Worm (Caenorhabditis elegans) whole organism, L1 larva: ENCODE data around the gene ttr-30.

ENCODE experiments used
- C16A3.4 ChIP-seq: fragments of 150-350 bp; optimal IDR thresholded peaks from 2 replicates; lab custom pipeline; 2014; ENCODE audit warnings: missing biosample characterization, missing genetic modification characterization
- F16B12.6 ChIP-seq: fragments of 150-350 bp; optimal IDR thresholded peaks from 2 replicates; lab custom pipeline; 2014; ENCODE audit warnings: missing biosample characterization, missing genetic modification characterization
- aha-1 ChIP-seq: fragments of 150-350 bp; optimal IDR thresholded peaks from 2 replicates; lab custom pipeline; 2014; ENCODE audit warnings: missing biosample characterization, missing genetic modification characterization
- ama-1 ChIP-seq: fragments of 150-350 bp; optimal IDR thresholded peaks from 2 replicates; lab custom pipeline; 2014
- ceh-88 ChIP-seq: fragments of 200-800 bp; sonication (Bioruptor generic); IDR thresholded peaks from 2 replicates; pipeline ENCODE4 v1.3.6; 2022; ENCODE audit warnings: missing genetic modification characterization, missing compliant biosample characterization
- dsc-1 ChIP-seq: sonication (generic microtip); optimal IDR thresholded peaks from 2 replicates; lab custom pipeline; 2016; ENCODE audit warnings: mild to moderate bottlenecking, missing genetic modification characterization, missing compliant biosample characterization
- efl-1 ChIP-seq, 4 experiments: fragments of 150-350 bp; optimal IDR thresholded peaks in 3 of 4; peaks in 1 of 4; 1 replicate in 1 of 4; 2 replicates in 3 of 4; lab custom pipeline; 2014; ENCODE audit warnings: missing biosample characterization in 2 of 4, missing genetic modification characterization in 2 of 4, missing genetic modification reagents in 2 of 4
- efl-3 ChIP-seq: fragments of 200-800 bp; sonication (Bioruptor generic); optimal IDR thresholded peaks from 2 replicates; lab custom pipeline; 2018; ENCODE audit warnings: mild to moderate bottlenecking, missing genetic modification characterization, missing compliant biosample characterization
- egl-13 ChIP-seq: sonication (generic microtip); optimal IDR thresholded peaks from 2 replicates; lab custom pipeline; 2016; ENCODE audit warnings: missing genotype, missing genetic modification reagents, missing genetic modification characterization, missing compliant biosample characterization
- egl-27 ChIP-seq, 2 experiments: fragments of 150-350 bp in 1 of 2; sonication (generic microtip); optimal IDR thresholded peaks; 3 replicates each; lab custom pipeline; 2017 to 2018; ENCODE audit warnings: missing biosample characterization in 2 of 2, missing genetic modification characterization in 2 of 2, missing genetic modification reagents in 2 of 2
- elt-2 ChIP-seq: sonication (generic microtip); optimal IDR thresholded peaks from 2 replicates; lab custom pipeline; 2016; ENCODE audit warnings: missing genetic modification characterization, mild to moderate bottlenecking, inconsistent platforms, missing compliant biosample characterization, missing genetic modification reagents
- fkh-4 ChIP-seq: sonication (generic microtip); optimal IDR thresholded peaks from 2 replicates; lab custom pipeline; 2016; ENCODE audit warnings: missing compliant biosample characterization, missing genetic modification characterization, borderline replicate concordance
- fos-1 ChIP-seq: fragments of 150-350 bp; optimal IDR thresholded peaks from 2 replicates; lab custom pipeline; 2014; ENCODE audit warnings: missing biosample characterization, missing genetic modification characterization
- grh-1 ChIP-seq: fragments of 200-800 bp; sonication (Bioruptor generic); IDR thresholded peaks from 2 replicates; pipeline ENCODE4 v1.3.6; 2022; ENCODE audit warnings: missing genetic modification reagents, missing genetic modification characterization, missing compliant biosample characterization
- hlh-17 ChIP-seq: fragments of 200-800 bp; sonication (Bioruptor generic); optimal IDR thresholded peaks from 2 replicates; lab custom pipeline; 2018; ENCODE audit warnings: missing genetic modification characterization, mild to moderate bottlenecking, missing compliant biosample characterization, moderate library complexity, borderline replicate concordance
- irx-1 ChIP-seq: sonication (generic microtip); optimal IDR thresholded peaks from 2 replicates; lab custom pipeline; 2016; ENCODE audit warnings: missing genetic modification characterization, missing compliant biosample characterization
- jun-1 ChIP-seq: fragments of 150-350 bp; optimal IDR thresholded peaks from 2 replicates; lab custom pipeline; 2014; ENCODE audit warnings: missing biosample characterization, missing genetic modification reagents, missing genetic modification characterization
- lin-15B ChIP-seq: fragments of 150-350 bp; sonication (generic microtip); optimal IDR thresholded peaks from 3 replicates; lab custom pipeline; 2014; ENCODE audit warnings: missing biosample characterization, missing genetic modification characterization
- lin-35 ChIP-seq, 2 experiments: fragments of 150-350 bp; optimal IDR thresholded peaks; 2 replicates each; lab custom pipeline; 2014; ENCODE audit warnings: missing biosample characterization in 2 of 2, missing genetic modification characterization in 2 of 2, missing genetic modification reagents in 2 of 2
- lir-3 ChIP-seq: sonication (generic microtip); optimal IDR thresholded peaks from 2 replicates; lab custom pipeline; 2016; ENCODE audit warnings: mild to moderate bottlenecking, missing genetic modification characterization, moderate library complexity, missing compliant biosample characterization; ENCODE audit not compliant: poor library complexity
- lsy-2 ChIP-seq, 2 experiments: fragments of 150-350 bp; optimal IDR thresholded peaks; 2 replicates each; lab custom pipeline; 2014; ENCODE audit warnings: missing biosample characterization in 2 of 2, missing genetic modification characterization in 2 of 2
- mab-9 ChIP-seq: fragments of 200-800 bp; sonication (Bioruptor generic); IDR thresholded peaks from 2 replicates; pipeline ENCODE4 v1.3.6; 2022; ENCODE audit warnings: missing genetic modification reagents, missing genetic modification characterization, missing compliant biosample characterization
- mep-1 ChIP-seq: fragments of 150-350 bp; optimal IDR thresholded peaks from 2 replicates; lab custom pipeline; 2014; ENCODE audit warnings: missing biosample characterization, missing genetic modification characterization
- nhr-19 ChIP-seq: fragments of 200-800 bp; sonication (Bioruptor generic); conservative IDR thresholded peaks from 2 replicates; pipeline ENCODE4 v1.3.6; 2022; ENCODE audit warnings: missing genetic modification characterization, missing compliant biosample characterization
- nhr-20 ChIP-seq: sonication (generic microtip); optimal IDR thresholded peaks from 2 replicates; lab custom pipeline; 2016; ENCODE audit warnings: mild to moderate bottlenecking, missing genetic modification characterization, missing compliant biosample characterization
- nhr-47 ChIP-seq: sonication (generic microtip); optimal IDR thresholded peaks from 2 replicates; lab custom pipeline; 2016; ENCODE audit warnings: mild to moderate bottlenecking, missing genetic modification characterization, moderate library complexity, missing compliant biosample characterization
- nhr-71 ChIP-seq: sonication (generic microtip); optimal IDR thresholded peaks from 2 replicates; lab custom pipeline; 2016; ENCODE audit warnings: mild to moderate bottlenecking, missing genetic modification characterization, moderate library complexity, missing compliant biosample characterization
- nhr-77 ChIP-seq: fragments of 150-350 bp; optimal IDR thresholded peaks from 2 replicates; lab custom pipeline; 2014; ENCODE audit warnings: missing biosample characterization, missing genetic modification characterization
- nhr-90 ChIP-seq: sonication (generic microtip); optimal IDR thresholded peaks from 2 replicates; lab custom pipeline; 2016; ENCODE audit warnings: mild to moderate bottlenecking, missing genetic modification characterization, missing compliant biosample characterization; ENCODE audit not compliant: poor library complexity
- pax-3 ChIP-seq: fragments of 200-800 bp; sonication (Bioruptor generic); optimal IDR thresholded peaks from 2 replicates; lab custom pipeline; 2018; ENCODE audit warnings: mild to moderate bottlenecking, missing genetic modification characterization, moderate library complexity, missing compliant biosample characterization
- pqm-1 ChIP-seq: sonication (generic microtip); optimal IDR thresholded peaks from 3 replicates; lab custom pipeline; 2017; ENCODE audit warnings: missing biosample characterization, missing genetic modification characterization
- snpc-4 ChIP-seq: fragments of 150-350 bp; optimal IDR thresholded peaks from 2 replicates; lab custom pipeline; 2014; ENCODE audit warnings: missing biosample characterization, missing genetic modification characterization
- sox-4 ChIP-seq: sonication (generic microtip); optimal IDR thresholded peaks from 2 replicates; lab custom pipeline; 2016; ENCODE audit warnings: missing genetic modification characterization, missing compliant biosample characterization
- sptf-1 ChIP-seq: fragments of 150-350 bp; optimal IDR thresholded peaks from 2 replicates; lab custom pipeline; 2014; ENCODE audit warnings: missing biosample characterization, missing genetic modification characterization
- unc-86 ChIP-seq: sonication (generic microtip); optimal IDR thresholded peaks from 2 replicates; lab custom pipeline; 2016; ENCODE audit warnings: missing genetic modification characterization, missing compliant biosample characterization
- unc-98 ChIP-seq: fragments of 200-800 bp; sonication (Bioruptor generic); IDR thresholded peaks from 2 replicates; pipeline ENCODE4 v1.3.6; 2022; ENCODE audit warnings: missing genetic modification characterization, missing compliant biosample characterization
- zip-4 ChIP-seq: fragments of 200-800 bp; sonication (Bioruptor generic); optimal IDR thresholded peaks from 2 replicates; lab custom pipeline; 2018; ENCODE audit warnings: mild to moderate bottlenecking, missing genetic modification characterization, moderate library complexity, missing compliant biosample characterization

Gene ttr-30

DNA sequence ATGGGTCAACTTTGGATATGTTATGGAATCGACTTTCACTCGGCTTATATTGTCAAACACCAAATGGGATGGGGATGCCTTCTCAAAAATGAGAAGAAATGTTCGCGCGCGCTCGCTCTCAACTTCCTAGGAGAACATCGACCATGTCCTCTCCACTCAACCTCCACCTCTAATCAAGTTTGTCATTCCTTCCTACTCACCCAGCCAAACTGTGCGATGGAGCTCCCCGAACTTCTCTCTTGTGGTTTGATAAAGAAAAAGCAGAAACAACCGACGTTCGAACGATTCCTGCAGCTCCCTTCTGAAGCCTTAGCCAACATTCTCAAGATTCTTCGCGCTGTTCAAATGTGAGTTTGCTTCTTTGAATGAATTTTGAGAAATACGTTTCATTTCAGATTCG, 17.5 kb upstream of the ttr-30 start:
- TF ChIP-seq lin-35 (GFP tag; optimal IDR thresholded peaks at IDR 0.05; lab: Kevin White, UChicago) (no peak), hlh-17 (GFP tag; lab: Kevin White, UChicago) (no peak), pqm-1 (tag; lab: Kevin White, UChicago) (no peak), nhr-20 (tag; lab: Kevin White, UChicago) (no peak), mab-9 (GFP tag; lab: Robert Waterston, UW) (no peak), unc-86 (tag; lab: Kevin White, UChicago) (no peak), nhr-47 (tag; lab: Kevin White, UChicago) (no peak), jun-1 (tag; lab: Kevin White, UChicago) (no peak), aha-1 (no peak), fos-1 (tag; lab: Kevin White, UChicago) (no peak), efl-3 (no peak), lir-3 (tag; lab: Kevin White, UChicago) (no peak), sox-4 (no peak), unc-98 (GFP tag; lab: Robert Waterston, UW) (no peak), fkh-4 (tag; lab: Kevin White, UChicago) (no peak), nhr-77 (tag; lab: Kevin White, UChicago) (no peak)

DNA sequence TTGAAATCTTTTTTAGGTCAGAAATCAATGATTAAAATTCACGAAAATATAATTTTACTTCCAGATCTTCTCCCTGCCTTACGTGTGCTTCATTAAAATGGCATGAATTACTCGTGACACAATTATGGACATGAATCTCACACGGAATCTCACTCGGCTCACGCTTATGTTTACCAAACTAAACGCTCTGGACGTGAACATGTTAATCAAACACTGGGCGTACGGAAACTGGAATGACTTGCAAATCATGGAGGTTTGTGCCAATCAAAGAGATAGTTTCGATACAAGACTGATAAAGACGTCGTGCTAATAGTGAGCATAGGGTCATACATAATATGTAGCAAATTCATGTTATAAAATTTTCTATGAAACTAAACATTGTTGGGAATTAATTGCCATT, 16.2 kb upstream of the ttr-30 start:
- TF ChIP-seq efl-1 (optimal IDR thresholded peaks at IDR 0.05; lab: Kevin White, UChicago) = no peak
- TF ChIP-seq efl-1 (GFP tag; optimal IDR thresholded peaks at IDR 0.05 in 1 of 2; lab: Kevin White, UChicago) = peak in 1 of 2 experiments; percentile 16
- no peak for TF ChIP-seq irx-1 (tag; lab: Kevin White, UChicago)
- no peak for TF ChIP-seq hlh-17 (GFP tag; lab: Kevin White, UChicago)
- peak; percentile 40 for TF ChIP-seq elt-2 (tag; lab: Kevin White, UChicago)
- no peak for TF ChIP-seq nhr-20 (tag; lab: Kevin White, UChicago)

ce11 chrX:7315329-7315728, 15.4 kb upstream of the ttr-30 start, which contains the start of gene spp-3:
Gene spp-3, minus strand, starts transcription at chrX:7315353.
- no peak for TF ChIP-seq dsc-1 (tag; lab: Kevin White, UChicago)
- TF ChIP-seq nhr-19 (GFP tag; lab: Robert Waterston, UW) = no peak
- TF ChIP-seq lin-35 (GFP tag; optimal IDR thresholded peaks at IDR 0.05; lab: Kevin White, UChicago) = peak in 1 of 2 experiments; percentile 41
- TF ChIP-seq nhr-90 (tag; lab: Kevin White, UChicago) = peak; percentile 8
- TF ChIP-seq lsy-2 (tag; optimal IDR thresholded peaks at IDR 0.05; lab: Kevin White, UChicago) = peak in 1 of 2 experiments; percentile 39
- TF ChIP-seq pqm-1 (tag; lab: Kevin White, UChicago) = peak; percentile 20
- peak; percentile 93 for TF ChIP-seq elt-2 (tag; lab: Kevin White, UChicago)
- peak; percentile 17 for TF ChIP-seq nhr-20 (tag; lab: Kevin White, UChicago)

DNA sequence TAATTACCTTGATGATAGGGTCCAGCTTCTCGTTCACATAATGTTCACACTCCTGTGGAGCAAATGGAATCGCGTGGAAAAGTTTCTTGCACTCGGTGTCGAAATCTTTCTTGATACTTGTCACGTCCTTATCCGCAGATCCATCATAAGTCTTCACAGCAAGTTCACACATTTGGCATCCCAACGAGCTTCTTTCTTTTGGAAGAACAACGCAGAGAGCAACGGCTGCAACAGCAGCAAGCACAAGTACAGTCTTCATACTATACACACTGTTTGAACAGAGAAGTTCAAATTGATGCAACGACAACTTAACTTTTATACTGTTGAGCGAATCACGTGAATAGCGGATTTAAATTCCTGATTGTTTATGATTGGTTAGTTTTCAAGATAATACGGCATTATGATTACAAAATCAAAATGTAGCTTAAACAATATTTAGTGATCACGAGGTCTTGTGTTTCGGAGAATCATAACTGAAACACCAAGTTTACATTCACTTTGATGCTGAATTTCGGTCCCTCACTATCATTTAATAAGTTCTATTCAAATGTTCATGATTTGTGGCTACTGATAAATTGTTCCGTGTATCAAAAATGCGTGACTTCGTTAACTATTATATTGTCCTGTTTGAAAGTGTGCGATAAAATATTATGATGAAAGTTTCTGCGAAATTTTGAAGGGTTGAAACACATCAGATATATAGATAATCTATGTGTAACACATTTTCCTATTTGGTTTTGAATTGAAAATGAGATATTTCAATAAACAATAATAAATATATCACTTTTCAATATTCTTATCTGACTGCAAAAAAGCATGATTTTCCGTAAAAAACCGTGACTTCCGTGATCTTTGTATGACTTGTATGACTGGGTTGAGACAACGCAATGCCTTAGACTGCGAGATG, 14.0 kb upstream of the ttr-30 start, which contains the start of the genes spp-2 and spp-6:
Gene spp-2, minus strand, starts transcription at position 334 of the 907 bp plus-strand sequence.
Gene spp-6, plus strand, starts transcription at position 857 of the 907 bp plus-strand sequence.
- TF ChIP-seq ceh-88 (GFP tag; lab: Robert Waterston, UW) (no peak), mep-1 (no peak), pax-3 (tag; lab: Kevin White, UChicago) (no peak), elt-2 (tag; lab: Kevin White, UChicago) (peak; percentile 85), pqm-1 (tag; lab: Kevin White, UChicago) (peak; percentile 39), ama-1 (peak; percentile 52), hlh-17 (GFP tag; lab: Kevin White, UChicago) (no peak), C16A3.4 (no peak), sptf-1 (no peak), jun-1 (tag; lab: Kevin White, UChicago) (peak; percentile 18), F16B12.6 (no peak), nhr-71 (tag; lab: Kevin White, UChicago) (peak; percentile 29), lin-15B (no peak), snpc-4 (no peak), grh-1 (GFP tag; lab: Robert Waterston, UW) (no peak), egl-27 (tag; optimal IDR thresholded peaks at IDR 0.05; lab: Kevin White, UChicago) (no peak), zip-4 (no peak), egl-13 (no peak), lin-35 (GFP tag; optimal IDR thresholded peaks at IDR 0.05; lab: Kevin White, UChicago) (peak in 1 of 2 experiments; percentile 36)
